Fruit fly (Drosophila melanogaster) whole organism, prepupa: ENCODE data around the gene CG43897.
"Not testable (repeated sequence)": the region's sequence is repeated elsewhere in the genome, so short reads cannot be mapped to it uniquely, and the experiment has no call there.

ENCODE experiments used
- Blimp-1 ChIP-seq: fragments of 200-800 bp; sonication (Bioruptor generic); optimal IDR thresholded peaks from 3 replicates; lab custom pipeline; 2017; ENCODE audit warnings: missing biosample characterization, missing genetic modification characterization, mild to moderate bottlenecking, moderate library complexity, missing genetic modification reagents
- CG11762 ChIP-seq: fragments of 200-800 bp; sonication (Bioruptor generic); optimal IDR thresholded peaks from 3 replicates; lab custom pipeline; 2016; ENCODE audit warnings: missing biosample characterization, missing genetic modification characterization; ENCODE audit not compliant: insufficient read depth
- CG15336 ChIP-seq: fragments of 200-800 bp; sonication (Bioruptor generic); IDR thresholded peaks from 2 replicates; pipeline ENCODE4 v1.3.6; 2022; ENCODE audit warnings: missing biosample characterization, missing genetic modification characterization
- Hr39 ChIP-seq: fragments of 200-800 bp; sonication (Bioruptor generic); optimal IDR thresholded peaks from 2 replicates; lab custom pipeline; 2016; ENCODE audit warnings: missing biosample characterization, missing genetic modification characterization
- Met ChIP-seq: fragments of 200-800 bp; sonication (Bioruptor generic); optimal IDR thresholded peaks from 3 replicates; lab custom pipeline; 2016; ENCODE audit warnings: missing biosample characterization, missing genetic modification characterization
- Sox14 ChIP-seq: fragments of 200-800 bp; sonication (Bioruptor generic); optimal IDR thresholded peaks from 3 replicates; lab custom pipeline; 2016; ENCODE audit warnings: missing biosample characterization, missing genetic modification characterization
- achi ChIP-seq: fragments of 200-800 bp; sonication (Bioruptor generic); optimal IDR thresholded peaks from 3 replicates; lab custom pipeline; 2016; ENCODE audit warnings: missing biosample characterization, missing genetic modification characterization
- vri ChIP-seq: fragments of 200-800 bp; sonication (Bioruptor generic); optimal IDR thresholded peaks from 3 replicates; lab custom pipeline; 2016; ENCODE audit warnings: missing biosample characterization, mild to moderate bottlenecking, missing genetic modification characterization

DNA sequence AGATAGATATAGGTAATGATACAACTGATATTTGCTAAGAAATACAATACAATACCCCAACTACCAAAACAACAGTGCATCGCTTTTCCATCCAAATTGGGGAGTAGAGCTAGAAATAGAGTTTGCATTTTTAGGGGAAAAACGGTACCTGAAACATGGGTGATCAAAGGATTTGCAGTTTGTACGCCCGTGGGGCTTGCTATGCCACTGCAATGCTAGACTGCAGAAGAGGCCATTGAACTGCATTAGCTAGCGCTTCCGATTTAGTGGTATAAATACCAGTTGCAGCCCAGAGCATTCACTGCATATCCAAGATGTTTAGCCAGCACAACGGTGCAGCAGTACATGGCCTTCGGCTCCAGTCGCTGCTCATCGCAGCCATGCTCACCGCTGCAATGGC is 15.5 kb upstream of the CG43897 start, which contains the start of gene Ilp1:
- not testable (repeated sequence) for TF ChIP-seq CG11762 (GFP tag; lab: Kevin White, UChicago); Sox14 (GFP tag; lab: Kevin White, UChicago); achi (GFP tag; lab: Kevin White, UChicago); Hr39 (GFP tag; lab: Kevin White, UChicago); Blimp-1 (GFP tag; lab: Kevin White, UChicago); CG15336 (GFP tag; lab: Robert Waterston, UW); vri; Met
